Fruit fly (Drosophila melanogaster) whole organism, embryonic: ENCODE data around the gene Tcs4.

Source experiments
- B-H2 ChIP-seq: fragments of 200-800 bp; sonication (Bioruptor generic); optimal IDR thresholded peaks from 2 replicates; lab custom pipeline; 2018; ENCODE audit warnings: missing biosample characterization, mild to moderate bottlenecking, missing genetic modification characterization
- BEAF-32 ChIP-seq: fragments of 200-800 bp; sonication (Bioruptor generic); optimal IDR thresholded peaks from 3 replicates; lab custom pipeline; 2017; ENCODE audit warnings: missing biosample characterization, missing genetic modification characterization, mild to moderate bottlenecking, moderate library complexity, missing genetic modification reagents
- CG10979 ChIP-seq: fragments of 200-800 bp; sonication (Bioruptor generic); optimal IDR thresholded peaks from 2 replicates; lab custom pipeline; 2018; ENCODE audit warnings: missing biosample characterization, mild to moderate bottlenecking, missing genetic modification characterization, moderate library complexity
- CG11695 ChIP-seq: fragments of 200-800 bp; sonication (Bioruptor generic); IDR thresholded peaks from 3 replicates; pipeline ENCODE4 v1.3.6; 2022; ENCODE audit warnings: missing biosample characterization, missing genetic modification characterization
- CG12236 ChIP-seq: fragments of 200-800 bp; sonication (Bioruptor generic); optimal IDR thresholded peaks from 2 replicates; lab custom pipeline; 2016; ENCODE audit warnings: missing biosample characterization, missing genetic modification characterization
- CG12942 ChIP-seq: fragments of 200-800 bp; sonication (Bioruptor generic); optimal IDR thresholded peaks from 3 replicates; lab custom pipeline; 2016; ENCODE audit warnings: missing biosample characterization, missing genetic modification characterization
- CG13775 ChIP-seq: fragments of 200-800 bp; sonication (Bioruptor generic); optimal IDR thresholded peaks from 3 replicates; lab custom pipeline; 2017; ENCODE audit warnings: missing biosample characterization, mild to moderate bottlenecking, missing genetic modification characterization
- CG14014 ChIP-seq: fragments of 200-800 bp; sonication (Bioruptor generic); IDR thresholded peaks from 2 replicates; pipeline ENCODE4 v1.3.6; 2022; ENCODE audit warnings: missing biosample characterization, missing genetic modification characterization
- CG14965 ChIP-seq: fragments of 200-800 bp; sonication (Bioruptor generic); optimal IDR thresholded peaks from 2 replicates; lab custom pipeline; 2016; ENCODE audit warnings: missing biosample characterization, missing genetic modification characterization, borderline replicate concordance
- CG1602 ChIP-seq: fragments of 200-800 bp; sonication (Bioruptor generic); optimal IDR thresholded peaks from 3 replicates; lab custom pipeline; 2016; ENCODE audit warnings: missing biosample characterization, missing genetic modification characterization
- CG17359 ChIP-seq: fragments of 200-800 bp; sonication (Bioruptor generic); optimal IDR thresholded peaks from 3 replicates; lab custom pipeline; 2018; ENCODE audit warnings: missing biosample characterization, mild to moderate bottlenecking, missing genetic modification characterization, moderate library complexity
- CG17912 ChIP-seq: fragments of 200-800 bp; sonication (Bioruptor generic); optimal IDR thresholded peaks from 2 replicates; lab custom pipeline; 2018; ENCODE audit warnings: missing biosample characterization, mild to moderate bottlenecking, missing genetic modification characterization
- CG1792 ChIP-seq: fragments of 200-800 bp; sonication (Bioruptor generic); optimal IDR thresholded peaks from 2 replicates; lab custom pipeline; 2016; ENCODE audit warnings: missing biosample characterization, missing genetic modification characterization
- CG31388 ChIP-seq: fragments of 200-800 bp; sonication (Bioruptor generic); optimal IDR thresholded peaks from 2 replicates; lab custom pipeline; 2016; ENCODE audit warnings: missing biosample characterization, missing genetic modification characterization
- CG32772 ChIP-seq: fragments of 200-800 bp; sonication (Bioruptor generic); IDR thresholded peaks from 2 replicates; pipeline ENCODE4 v1.3.6; 2022; ENCODE audit warnings: missing biosample characterization, missing genetic modification characterization
- CG34376 ChIP-seq: fragments of 200-800 bp; sonication (Bioruptor generic); optimal IDR thresholded peaks from 2 replicates; lab custom pipeline; 2018; ENCODE audit warnings: missing biosample characterization, mild to moderate bottlenecking, missing genetic modification characterization
- CG3995 ChIP-seq: fragments of 200-800 bp; sonication (Bioruptor generic); optimal IDR thresholded peaks from 3 replicates; lab custom pipeline; 2016; ENCODE audit warnings: missing biosample characterization, missing genetic modification characterization
- CG6254 ChIP-seq: fragments of 200-800 bp; sonication (Bioruptor generic); optimal IDR thresholded peaks from 3 replicates; lab custom pipeline; 2017; ENCODE audit warnings: mild to moderate bottlenecking, missing biosample characterization, missing genetic modification reagents, missing genetic modification characterization
- CG7745 ChIP-seq: fragments of 200-800 bp; sonication (Bioruptor generic); optimal IDR thresholded peaks from 2 replicates; lab custom pipeline; 2018; ENCODE audit warnings: missing biosample characterization, mild to moderate bottlenecking, missing genetic modification characterization, moderate library complexity
- CG7839 ChIP-seq: fragments of 200-800 bp; sonication (Bioruptor generic); optimal IDR thresholded peaks from 3 replicates; lab custom pipeline; 2018; ENCODE audit warnings: missing biosample characterization, mild to moderate bottlenecking, missing genetic modification characterization, moderate library complexity
- CG9932 ChIP-seq: fragments of 200-800 bp; sonication (Bioruptor generic); IDR thresholded peaks from 2 replicates; pipeline ENCODE4 v1.3.6; 2022; ENCODE audit warnings: missing biosample characterization, missing genetic modification characterization
- Chrac-16 ChIP-seq: fragments of 200-800 bp; sonication (Bioruptor generic); optimal IDR thresholded peaks from 3 replicates; lab custom pipeline; 2016; ENCODE audit warnings: missing biosample characterization, missing genetic modification characterization
- CrebB ChIP-seq: fragments of 200-800 bp; sonication (Bioruptor generic); optimal IDR thresholded peaks from 3 replicates; lab custom pipeline; 2018; ENCODE audit warnings: missing biosample characterization, mild to moderate bottlenecking, missing genetic modification characterization
- Deaf1 ChIP-seq: fragments of 200-800 bp; optimal IDR thresholded peaks from 3 replicates; lab custom pipeline; 2019; ENCODE audit warnings: missing biosample characterization, mild to moderate bottlenecking, missing genetic modification characterization, moderate library complexity
- Doc3 ChIP-seq: fragments of 200-800 bp; sonication (Bioruptor generic); IDR thresholded peaks from 3 replicates; pipeline ENCODE4 v1.3.6; 2022; ENCODE audit warnings: missing biosample characterization, missing genetic modification characterization; ENCODE audit not compliant: partially characterized antibody
- Fer1 ChIP-seq: fragments of 200-800 bp; sonication (Bioruptor generic); optimal IDR thresholded peaks from 2 replicates; lab custom pipeline; 2017; ENCODE audit warnings: missing biosample characterization, mild to moderate bottlenecking, missing genetic modification characterization
- Gug ChIP-seq: fragments of 200-800 bp; sonication (Bioruptor generic); IDR thresholded peaks from 4 replicates; pipeline ENCODE4 v1.3.6; 2022; ENCODE audit warnings: missing biosample characterization, missing genetic modification characterization
- HLHmδ ChIP-seq: fragments of 200-800 bp; sonication (Bioruptor generic); optimal IDR thresholded peaks from 2 replicates; lab custom pipeline; 2018; ENCODE audit warnings: missing biosample characterization, mild to moderate bottlenecking, missing genetic modification characterization, moderate library complexity
- HmgD ChIP-seq: fragments of 200-800 bp; sonication (Bioruptor generic); optimal IDR thresholded peaks from 3 replicates; lab custom pipeline; 2016; ENCODE audit warnings: missing biosample characterization, missing genetic modification characterization
- Hmr ChIP-seq: fragments of 200-800 bp; sonication (Bioruptor generic); optimal IDR thresholded peaks from 3 replicates; lab custom pipeline; 2017; ENCODE audit warnings: mild to moderate bottlenecking, missing biosample characterization, missing genetic modification reagents, missing genetic modification characterization
- Kr ChIP-seq: fragments of 200-800 bp; sonication (Bioruptor generic); optimal IDR thresholded peaks from 2 replicates; lab custom pipeline; 2017; ENCODE audit warnings: missing biosample characterization, mild to moderate bottlenecking, missing genetic modification characterization
- Lhr ChIP-seq: fragments of 200-800 bp; sonication (Bioruptor generic); optimal IDR thresholded peaks from 3 replicates; lab custom pipeline; 2017; ENCODE audit warnings: mild to moderate bottlenecking, missing biosample characterization, missing genetic modification reagents, missing genetic modification characterization
- Mrtf ChIP-seq: fragments of 200-800 bp; sonication (Bioruptor generic); IDR thresholded peaks from 3 replicates; pipeline ENCODE4 v1.3.6; 2022; ENCODE audit warnings: missing biosample characterization, missing genetic modification characterization
- NK7.1 ChIP-seq: fragments of 200-800 bp; sonication (Bioruptor generic); optimal IDR thresholded peaks from 3 replicates; lab custom pipeline; 2016; ENCODE audit warnings: missing biosample characterization, missing genetic modification characterization
- Nf-YB ChIP-seq: fragments of 200-800 bp; sonication (Bioruptor generic); optimal IDR thresholded peaks from 3 replicates; lab custom pipeline; 2019; ENCODE audit warnings: missing biosample characterization, mild to moderate bottlenecking, missing genetic modification characterization, moderate library complexity
- PHDP ChIP-seq: fragments of 200-800 bp; sonication (Bioruptor generic); optimal IDR thresholded peaks from 3 replicates; lab custom pipeline; 2018; ENCODE audit warnings: missing biosample characterization, mild to moderate bottlenecking, missing genetic modification characterization, moderate library complexity
- Rx ChIP-seq: fragments of 200-800 bp; sonication (Bioruptor generic); IDR thresholded peaks from 2 replicates; pipeline ENCODE4 v1.3.6; 2022; ENCODE audit warnings: missing biosample characterization, missing genetic modification characterization
- Sry-β ChIP-seq: fragments of 200-800 bp; sonication (Bioruptor generic); optimal IDR thresholded peaks from 2 replicates; lab custom pipeline; 2018; ENCODE audit warnings: missing biosample characterization, mild to moderate bottlenecking, missing genetic modification characterization, moderate library complexity
- TFAM ChIP-seq: fragments of 200-800 bp; sonication (Bioruptor generic); optimal IDR thresholded peaks from 2 replicates; lab custom pipeline; 2017; ENCODE audit warnings: missing biosample characterization, missing genetic modification characterization, inconsistent platforms
- al ChIP-seq: fragments of 200-800 bp; sonication (Bioruptor generic); IDR thresholded peaks from 2 replicates; pipeline ENCODE4 v1.3.6; 2022; ENCODE audit warnings: missing biosample characterization, missing genetic modification characterization
- ap ChIP-seq: fragments of 200-800 bp; sonication (Bioruptor generic); IDR thresholded peaks from 2 replicates; pipeline ENCODE4 v1.3.6; 2022; ENCODE audit warnings: missing biosample characterization, missing genetic modification characterization
- dan ChIP-seq: fragments of 200-800 bp; sonication (Bioruptor generic); IDR thresholded peaks from 2 replicates; pipeline ENCODE4 v1.3.6; 2022; ENCODE audit warnings: missing biosample characterization, missing genetic modification characterization
- en ChIP-seq: fragments of 200-800 bp; sonication (Bioruptor generic); optimal IDR thresholded peaks from 2 replicates; lab custom pipeline; 2016; ENCODE audit warnings: missing biosample characterization, missing genetic modification characterization
- ewg ChIP-seq: fragments of 200-800 bp; sonication (Bioruptor generic); optimal IDR thresholded peaks from 3 replicates; lab custom pipeline; 2017; ENCODE audit warnings: mild to moderate bottlenecking, missing biosample characterization, missing genetic modification reagents, missing genetic modification characterization
- hbn ChIP-seq: fragments of 200-800 bp; sonication (Bioruptor generic); IDR thresholded peaks from 2 replicates; pipeline ENCODE4 v1.3.6; 2022; ENCODE audit warnings: missing biosample characterization, missing genetic modification characterization; ENCODE audit not compliant: partially characterized antibody
- oc ChIP-seq: fragments of 200-800 bp; sonication (Bioruptor generic); optimal IDR thresholded peaks from 2 replicates; lab custom pipeline; 2018; ENCODE audit warnings: missing biosample characterization, mild to moderate bottlenecking, missing genetic modification characterization, moderate library complexity
- seq ChIP-seq: fragments of 200-800 bp; sonication (Bioruptor generic); IDR thresholded peaks from 2 replicates; pipeline ENCODE4 v1.3.6; 2022; ENCODE audit warnings: missing biosample characterization, missing genetic modification characterization
- sr ChIP-seq: fragments of 200-800 bp; sonication (Bioruptor generic); IDR thresholded peaks from 3 replicates; pipeline ENCODE4 v1.3.6; 2022; ENCODE audit warnings: missing biosample characterization, missing genetic modification characterization
- sug ChIP-seq: fragments of 200-800 bp; optimal IDR thresholded peaks from 2 replicates; lab custom pipeline; 2019; ENCODE audit warnings: missing biosample characterization, mild to moderate bottlenecking, missing genetic modification characterization, moderate library complexity
- ttk ChIP-seq: fragments of 200-800 bp; sonication (Bioruptor generic); IDR thresholded peaks from 2 replicates; pipeline ENCODE4 v2.1.2; 2022; ENCODE audit warnings: missing biosample characterization, missing genetic modification characterization

The Tcs4 gene

dm6 chrX:19744003-19744488 lies 42.5 kb upstream of the Tcs4 start, which contains the start of the genes CG18809, COX6B, CG33932 and Rpp20 (continued):
- peak; percentile 99 for TF ChIP-seq BEAF-32 (GFP tag; lab: Kevin White, UChicago)
- peak; percentile 74 for TF ChIP-seq Lhr (GFP tag; lab: Kevin White, UChicago)
- TF ChIP-seq CG32772 (GFP tag; lab: Robert Waterston, UW): peak; percentile 38; the same call in 1 of the 2 replicates
- TF ChIP-seq Deaf1 (tag; lab: Kevin White, UChicago): peak; percentile 59
- no peak for TF ChIP-seq CG11695 (GFP tag; lab: Robert Waterston, UW)
- no peak for TF ChIP-seq ap (GFP tag; lab: Robert Waterston, UW)
- TF ChIP-seq en (GFP tag; lab: Kevin White, UChicago): no peak
- TF ChIP-seq CG31388 (GFP tag; lab: Kevin White, UChicago): no peak
- peak; percentile 90 for TF ChIP-seq CG9932 (GFP tag; lab: Robert Waterston, UW)
- no peak for TF ChIP-seq CG17359
- peak; percentile 68 for TF ChIP-seq CG12942 (GFP tag; lab: Kevin White, UChicago)
- no peak for TF ChIP-seq sr
- TF ChIP-seq CG3995: peak; percentile 93
- TF ChIP-seq seq (GFP tag; lab: Robert Waterston, UW): no peak
- TF ChIP-seq CG1792 (GFP tag; lab: Kevin White, UChicago): peak; percentile 64
- TF ChIP-seq CG6254 (GFP tag; lab: Kevin White, UChicago): no peak
- TF ChIP-seq Gug (GFP tag; lab: Robert Waterston, UW): peak; percentile 65; the same call in 3 of the 4 replicates
- TF ChIP-seq Fer1 (GFP tag; lab: Kevin White, UChicago): peak; percentile 75
- TF ChIP-seq Doc3 (GFP tag; lab: Robert Waterston, UW): peak; percentile 74
- TF ChIP-seq oc: no peak
- TF ChIP-seq CG7839: no peak
- TF ChIP-seq CG13775 (GFP tag; lab: Kevin White, UChicago): peak; percentile 59
- TF ChIP-seq CrebB (tag; lab: Kevin White, UChicago): peak; percentile 55
- no peak for TF ChIP-seq dan (GFP tag; lab: Robert Waterston, UW)
- TF ChIP-seq HmgD (GFP tag; lab: Kevin White, UChicago): peak; percentile 93
- peak; percentile 40 for TF ChIP-seq CG1602 (GFP tag; lab: Kevin White, UChicago)
- TF ChIP-seq al (GFP tag; lab: Robert Waterston, UW): peak; percentile 63
- TF ChIP-seq CG12236: peak; percentile 2
- peak; percentile 28 for TF ChIP-seq CG10979 (tag; lab: Kevin White, UChicago)
- TF ChIP-seq TFAM (GFP tag; lab: Kevin White, UChicago): no peak
- peak; percentile 59 for TF ChIP-seq sug (tag; lab: Kevin White, UChicago)
- TF ChIP-seq NK7.1 (GFP tag; lab: Kevin White, UChicago): peak; percentile 19
- no peak for TF ChIP-seq CG14965 (GFP tag; lab: Kevin White, UChicago)
- peak; percentile 14 for TF ChIP-seq HLHmδ
- TF ChIP-seq B-H2 (GFP tag; lab: Kevin White, UChicago): peak; percentile 79
- TF ChIP-seq Kr (GFP tag; lab: Kevin White, UChicago): no peak
- TF ChIP-seq PHDP (tag; lab: Kevin White, UChicago): peak; percentile 45
- TF ChIP-seq Mrtf (GFP tag; lab: Robert Waterston, UW): 0 out of 3 replicates have a peak, but pooled peaks have one; percentile 45
- peak; percentile 35 for TF ChIP-seq Nf-YB (GFP tag; lab: Kevin White, UChicago)
- peak; percentile 32; the same call in 1 of the 2 replicates for TF ChIP-seq Rx (GFP tag; lab: Robert Waterston, UW)
- TF ChIP-seq Hmr: peak; percentile 85
- TF ChIP-seq ewg (GFP tag; lab: Kevin White, UChicago): peak; percentile 79
- TF ChIP-seq CG17912 (GFP tag; lab: Kevin White, UChicago): peak; percentile 52
- peak; percentile 91 for TF ChIP-seq hbn (GFP tag; lab: Robert Waterston, UW)
- TF ChIP-seq ttk: peak; percentile 11; the same call in 1 of the 2 replicates
- TF ChIP-seq CG7745 (tag; lab: Kevin White, UChicago): no peak
- TF ChIP-seq Chrac-16: peak; percentile 40
- TF ChIP-seq CG14014: peak; percentile 56
- peak; percentile 59 for TF ChIP-seq CG34376 (GFP tag; lab: Kevin White, UChicago)
- peak; percentile 13 for TF ChIP-seq Sry-β (GFP tag; lab: Kevin White, UChicago)
